Fruit fly (Drosophila melanogaster) whole organism, pupa: ENCODE data around the gene CG43136.

Source experiments
- CG10348 ChIP-seq: fragments of 200-800 bp; sonication (Bioruptor generic); IDR thresholded peaks from 2 replicates; pipeline ENCODE4 v1.3.6; 2022; ENCODE audit warnings: missing biosample characterization, missing genetic modification characterization
- CG12605 ChIP-seq: fragments of 200-800 bp; sonication (Bioruptor generic); IDR thresholded peaks from 2 replicates; pipeline ENCODE4 v1.3.6; 2022; ENCODE audit warnings: missing biosample characterization, missing genetic modification characterization
- CG34367 ChIP-seq: fragments of 200-800 bp; sonication (Bioruptor generic); optimal IDR thresholded peaks from 2 replicates; lab custom pipeline; 2018; ENCODE audit warnings: missing biosample characterization, mild to moderate bottlenecking, missing genetic modification characterization
- D1 ChIP-seq: fragments of 200-800 bp; sonication (Bioruptor generic); optimal IDR thresholded peaks from 2 replicates; lab custom pipeline; 2018; ENCODE audit warnings: missing biosample characterization, mild to moderate bottlenecking, missing genetic modification characterization, moderate library complexity
- EcR ChIP-seq: fragments of 200-800 bp; sonication (Bioruptor generic); optimal IDR thresholded peaks from 3 replicates; lab custom pipeline; 2019; ENCODE audit warnings: missing biosample characterization, missing genetic modification characterization, mild to moderate bottlenecking, moderate library complexity, missing genetic modification reagents
- gl ChIP-seq: fragments of 200-800 bp; sonication (Bioruptor generic); optimal IDR thresholded peaks from 2 replicates; lab custom pipeline; 2018; ENCODE audit warnings: missing biosample characterization, mild to moderate bottlenecking, missing genetic modification characterization
- rn ChIP-seq: fragments of 200-800 bp; sonication (Bioruptor generic); IDR thresholded peaks from 2 replicates; pipeline ENCODE4 v1.3.6; 2022; ENCODE audit warnings: missing biosample characterization, missing genetic modification characterization

DNA sequence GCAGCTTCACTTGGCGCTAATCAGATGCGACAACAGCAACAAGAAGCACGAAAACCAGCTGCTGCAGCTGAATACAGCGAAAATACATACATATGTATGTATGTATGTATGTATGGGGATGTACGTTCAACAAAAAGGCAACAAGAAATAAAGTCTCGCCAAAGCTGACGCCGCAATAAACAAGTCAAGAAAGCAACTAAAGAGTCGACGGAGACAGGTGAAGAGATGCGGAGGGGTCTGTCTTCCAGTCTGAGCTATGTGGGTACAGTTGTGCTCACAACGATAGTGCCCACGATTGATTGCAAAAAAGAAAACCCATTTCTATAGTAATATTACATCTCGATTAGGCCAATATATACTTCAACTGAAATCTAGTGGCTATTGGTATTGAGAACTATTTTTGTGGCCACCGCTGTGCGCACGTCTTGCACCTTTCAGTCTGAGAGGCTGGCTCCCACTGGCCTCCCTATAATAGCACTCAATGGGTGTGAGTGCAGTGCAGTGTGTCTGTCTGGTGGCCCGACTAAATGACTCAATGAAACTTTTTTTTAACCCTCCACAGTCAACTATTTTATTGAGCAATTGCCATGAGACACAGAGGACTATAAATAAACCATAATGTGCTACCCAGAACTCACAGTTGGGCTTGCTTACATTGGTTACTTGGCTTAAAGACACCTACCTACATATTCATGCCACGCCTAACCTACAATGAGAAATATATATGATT, 42.4 kb downstream of the CG43136 start:
- TF ChIP-seq rn: peak; percentile 98
- peak; percentile 88 for TF ChIP-seq D1 (tag; lab: Kevin White, UChicago)
- TF ChIP-seq gl: peak; percentile 98
- TF ChIP-seq CG12605 (GFP tag; lab: Robert Waterston, UW): peak; percentile 98
- TF ChIP-seq CG10348: peak; percentile 94
- peak; percentile 82 for TF ChIP-seq EcR (GFP tag; lab: Kevin White, UChicago)
- peak; percentile 99 for TF ChIP-seq CG34367 (tag; lab: Kevin White, UChicago)
